Fruit fly (Drosophila melanogaster): Measurements from ENCODE around the gene Ilp3.

DNA sequence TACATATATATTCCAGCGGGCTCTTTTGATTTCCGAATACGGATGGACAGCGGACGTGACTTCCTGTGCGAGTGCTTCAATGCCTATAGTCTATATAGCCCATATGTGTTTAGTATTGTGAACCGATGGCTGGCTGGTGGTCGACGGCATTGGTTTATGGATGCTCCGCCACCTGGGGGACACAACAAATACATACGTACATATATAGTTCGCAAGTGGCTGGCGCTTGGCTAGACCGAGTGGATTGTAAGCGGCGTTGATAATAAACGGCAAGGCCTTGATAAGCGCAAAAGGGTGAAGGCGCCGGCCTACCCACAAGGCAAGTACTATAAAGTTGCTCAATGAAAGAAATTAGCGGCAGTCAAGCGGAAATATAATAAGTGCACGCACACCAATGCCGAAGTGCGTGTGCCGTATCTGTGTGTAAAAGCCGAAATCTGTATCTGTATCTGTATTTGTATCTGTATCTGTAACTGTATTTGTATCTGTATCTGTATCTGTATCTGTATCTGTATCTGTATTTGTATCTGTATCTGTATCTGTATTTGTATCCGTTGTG lies 44.1 kb upstream of the Ilp3 start:
- no peak for TF ChIP-seq Clk (GFP tag; optimal IDR thresholded peaks at IDR 0.05)
- no peak for TF ChIP-seq CG7101 (tag; optimal IDR thresholded peaks at IDR 0.05)
- TF ChIP-seq kay (GFP tag; ENCODE audit: borderline replicate concordance), result no peak
- TF ChIP-seq CG5204 (GFP tag; optimal IDR thresholded peaks at IDR 0.05), result no peak
- TF ChIP-seq ovo (GFP tag; optimal IDR thresholded peaks at IDR 0.05), result no peak
- no peak for TF ChIP-seq toe (GFP tag; optimal IDR thresholded peaks at IDR 0.05)
